8 worm cellular contexts compared by ENCODE assay signal in the genomic region with DNA sequence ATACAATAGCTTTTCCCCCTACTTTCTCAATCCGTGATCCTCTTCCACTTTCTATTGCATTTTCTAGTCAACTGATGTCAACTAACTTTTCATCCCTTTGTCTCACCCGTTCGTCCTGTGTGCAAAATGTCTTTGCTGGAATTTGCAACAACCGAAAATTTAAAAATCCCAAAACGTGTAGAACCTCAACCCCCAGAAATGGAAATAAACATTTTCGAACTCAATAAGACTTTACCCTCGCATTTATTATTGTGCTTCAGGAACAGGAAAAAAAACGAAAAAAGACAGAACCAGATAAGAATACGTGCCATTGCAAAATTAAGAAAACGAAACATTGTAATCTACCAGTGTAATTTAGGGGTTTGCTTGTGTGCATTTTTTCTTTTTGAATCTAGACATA.
TF ChIP-seq lines count a peak whose summit lies in the region.

No protein-coding gene starts in this region.

TF ChIP-seq in whole organism, L1 larva, 84 proteins besides CTCF, POLR2A, EP300 and RAD21:
- TF ChIP-seq snu-23 (GFP tag; optimal IDR thresholded peaks at IDR 0.05; lab: Kevin White, UChicago) = peak; percentile 3
- no peak for TF ChIP-seq nhr-76 (tag; optimal IDR thresholded peaks at IDR 0.05; lab: Kevin White, UChicago)
TF ChIP-seq in whole organism, L1 larva: peak in this region for 1.

TF ChIP-seq in whole organism, L2 larva, 48 proteins besides CTCF, POLR2A, EP300 and RAD21:
- TF ChIP-seq mdl-1 (tag; optimal IDR thresholded peaks at IDR 0.05; lab: Kevin White, UChicago) (no peak), nhr-21 (tag; optimal IDR thresholded peaks at IDR 0.05; lab: Kevin White, UChicago) (peak; percentile 14)

TF ChIP-seq in whole organism, L3 larva, 47 proteins besides CTCF, POLR2A, EP300 and RAD21:
- TF ChIP-seq nhr-23 (tag; optimal IDR thresholded peaks at IDR 0.05; lab: Kevin White, UChicago) = no peak
- no peak for TF ChIP-seq nhr-11 (tag; optimal IDR thresholded peaks at IDR 0.05; lab: Kevin White, UChicago)
- no peak for TF ChIP-seq ceh-28 (tag; optimal IDR thresholded peaks at IDR 0.05; lab: Kevin White, UChicago)
- TF ChIP-seq ztf-4 (tag; optimal IDR thresholded peaks at IDR 0.05; lab: Kevin White, UChicago) = peak; percentile 44
- TF ChIP-seq elt-2 (tag; optimal IDR thresholded peaks at IDR 0.05; lab: Kevin White, UChicago) = peak; percentile 22
- TF ChIP-seq ama-1 (optimal IDR thresholded peaks at IDR 0.05; lab: Kevin White, UChicago) = peak; percentile 33
- no peak for TF ChIP-seq unc-62 (GFP tag; optimal IDR thresholded peaks at IDR 0.05; lab: Kevin White, UChicago)
TF ChIP-seq in whole organism, L3 larva: peak in this region for 3.

TF ChIP-seq in whole organism, L4 larva, 104 proteins besides CTCF, POLR2A, EP300 and RAD21 (continues in another document):
- TF ChIP-seq lin-38 (GFP tag; IDR thresholded peaks at IDR 0.05; lab: Robert Waterston, UW) (no peak), sdz-12 (GFP tag; optimal IDR thresholded peaks at IDR 0.05; lab: Kevin White, UChicago) (no peak), lin-39 (tag; optimal IDR thresholded peaks at IDR 0.05; lab: Kevin White, UChicago) (no peak), ZK546.5 (tag; optimal IDR thresholded peaks at IDR 0.05; lab: Kevin White, UChicago) (no peak), spr-1 (tag; optimal IDR thresholded peaks at IDR 0.05; lab: Kevin White, UChicago) (peak; percentile 34), nhr-111 (GFP tag; optimal IDR thresholded peaks at IDR 0.05; lab: Kevin White, UChicago) (no peak), lin-29 (GFP tag; IDR thresholded peaks at IDR 0.05; lab: Robert Waterston, UW) (no peak), ceh-20 (GFP tag; IDR thresholded peaks at IDR 0.05; lab: Robert Waterston, UW) (no peak), mes-2 (tag; optimal IDR thresholded peaks at IDR 0.05; lab: Kevin White, UChicago; ENCODE audit: poor library complexity, severe bottlenecking) (peak; percentile 4), unc-62 (GFP tag; optimal IDR thresholded peaks at IDR 0.05 in 1 of 2; lab: Kevin White, UChicago) (no peak), unc-62 (tag; optimal IDR thresholded peaks at IDR 0.05; lab: Kevin White, UChicago) (no peak), daf-19 (GFP tag; conservative IDR thresholded peaks at IDR 0.05; lab: Robert Waterston, UW) (no peak), nhr-77 (tag; optimal IDR thresholded peaks at IDR 0.05; lab: Kevin White, UChicago) (no peak), F37D6.2 (tag; optimal IDR thresholded peaks at IDR 0.05; lab: Kevin White, UChicago) (no peak), Y48G9A.11 (GFP tag; IDR thresholded peaks at IDR 0.05; lab: Robert Waterston, UW) (peak; percentile 26; the same call in 1 of the 2 replicates)

TF ChIP-seq in whole organism, early embryonic, 17 proteins besides CTCF, POLR2A, EP300 and RAD21:
- TF ChIP-seq ama-1 (optimal IDR thresholded peaks at IDR 0.05; lab: Kevin White, UChicago) (peak; percentile 28), pes-1 (GFP tag; IDR thresholded peaks at IDR 0.05; lab: Robert Waterston, UW) (no peak)

TF ChIP-seq in whole organism, late embryonic, 69 proteins besides CTCF, POLR2A, EP300 and RAD21:
- TF ChIP-seq Y22D7AL.16 (tag; optimal IDR thresholded peaks at IDR 0.05; lab: Kevin White, UChicago) (no peak), fkh-10 (GFP tag; optimal IDR thresholded peaks at IDR 0.05; lab: Kevin White, UChicago) (no peak), ama-1 (optimal IDR thresholded peaks at IDR 0.05; lab: Kevin White, UChicago) (peak; percentile 80), T23F11.4 (GFP tag; optimal IDR thresholded peaks at IDR 0.05; lab: Kevin White, UChicago) (no peak)

TF ChIP-seq in whole organism, mixed stage, embryonic, 35 proteins besides CTCF, POLR2A, EP300 and RAD21:
- TF ChIP-seq unc-62 (GFP tag; optimal IDR thresholded peaks at IDR 0.05; lab: Kevin White, UChicago) (no peak), nhr-28 (tag; optimal IDR thresholded peaks at IDR 0.05; lab: Kevin White, UChicago) (no peak), elt-3 (tag; optimal IDR thresholded peaks at IDR 0.05; lab: Kevin White, UChicago) (peak; percentile 23), ham-2 (GFP tag; optimal IDR thresholded peaks at IDR 0.05; lab: Kevin White, UChicago) (no peak)
TF ChIP-seq in whole organism, mixed stage, embryonic: peak in this region for 1.

TF ChIP-seq in whole organism, young adult, 124 proteins besides CTCF, POLR2A, EP300 and RAD21:
- TF ChIP-seq akir-1 (GFP tag; optimal IDR thresholded peaks at IDR 0.05; lab: Kevin White, UChicago) (no peak), dpl-1 (GFP tag; optimal IDR thresholded peaks at IDR 0.05; lab: Kevin White, UChicago) (no peak), F37B4.10 (GFP tag; IDR thresholded peaks at IDR 0.05; lab: Robert Waterston, UW) (no peak), snpc-4 (GFP tag; optimal IDR thresholded peaks at IDR 0.05; lab: Kevin White, UChicago) (peak; percentile 24), snpc-4 (tag; optimal IDR thresholded peaks at IDR 0.05; lab: Kevin White, UChicago) (peak in 1 of 4 experiments; percentile 30), ekl-4 (GFP tag; IDR thresholded peaks at IDR 0.05; lab: Robert Waterston, UW) (peak; percentile 43; the same call in 1 of the 2 replicates), lin-26 (GFP tag; IDR thresholded peaks at IDR 0.05; lab: Robert Waterston, UW) (peak; percentile 38; the same call in 1 of the 2 replicates), hmg-1.2 (GFP tag; IDR thresholded peaks at IDR 0.05; lab: Robert Waterston, UW) (no peak), ZK185.1 (tag; optimal IDR thresholded peaks at IDR 0.05; lab: Kevin White, UChicago; ENCODE audit: poor library complexity, severe bottlenecking) (peak; percentile 35), ceh-58 (GFP tag; IDR thresholded peaks at IDR 0.05; lab: Robert Waterston, UW) (no peak), madf-6 (GFP tag; IDR thresholded peaks at IDR 0.05; lab: Robert Waterston, UW) (peak; percentile 40; the same call in 1 of the 2 replicates), snpc-3.4 (tag; optimal IDR thresholded peaks at IDR 0.05; lab: Kevin White, UChicago) (peak; percentile 50), ets-4 (GFP tag; optimal IDR thresholded peaks at IDR 0.05; lab: Kevin White, UChicago) (no peak), aptf-2 (GFP tag; conservative IDR thresholded peaks at IDR 0.05; lab: Robert Waterston, UW) (no peak), T07F8.4 (tag; optimal IDR thresholded peaks at IDR 0.05; lab: Kevin White, UChicago) (no peak), sdz-38 (tag; optimal IDR thresholded peaks at IDR 0.05; lab: Kevin White, UChicago) (no peak), rcor-1 (GFP tag; IDR thresholded peaks at IDR 0.05; lab: Robert Waterston, UW) (no peak; the same call in 1 of the 2 replicates), ztf-6 (GFP tag; IDR thresholded peaks at IDR 0.05; lab: Robert Waterston, UW) (no peak), ama-1 (optimal IDR thresholded peaks at IDR 0.05; lab: Kevin White, UChicago) (no peak), ama-1 (GFP tag; optimal IDR thresholded peaks at IDR 0.05; lab: Kevin White, UChicago) (peak in 1 of 2 experiments; percentile 45), ceh-27 (GFP tag; optimal IDR thresholded peaks at IDR 0.05; lab: Kevin White, UChicago) (no peak), cebp-1 (GFP tag; IDR thresholded peaks at IDR 0.05; lab: Robert Waterston, UW) (no peak), cebp-1 (tag; optimal IDR thresholded peaks at IDR 0.05; lab: Kevin White, UChicago) (peak; percentile 24), tlf-1 (GFP tag; optimal IDR thresholded peaks at IDR 0.05; lab: Kevin White, UChicago) (no peak), cebp-2 (GFP tag; IDR thresholded peaks at IDR 0.05; lab: Robert Waterston, UW) (no peak), B0336.3 (GFP tag; IDR thresholded peaks at IDR 0.05; lab: Robert Waterston, UW) (peak; percentile 60; the same call in 1 of the 2 replicates), K12H6.12 (tag; optimal IDR thresholded peaks at IDR 0.05; lab: Kevin White, UChicago) (no peak), madf-8 (GFP tag; conservative IDR thresholded peaks at IDR 0.05; lab: Robert Waterston, UW) (no peak), hrde-1 (tag; optimal IDR thresholded peaks at IDR 0.05; lab: Kevin White, UChicago; ENCODE audit: borderline replicate concordance) (peak; percentile 68), nfya-2 (GFP tag; IDR thresholded peaks at IDR 0.05; lab: Robert Waterston, UW) (no peak), hsf-1 (GFP tag; IDR thresholded peaks at IDR 0.05; lab: Robert Waterston, UW) (peak; percentile 67), Y53F4B.3 (GFP tag; IDR thresholded peaks at IDR 0.05; lab: Robert Waterston, UW) (no peak), lin-54 (GFP tag; optimal IDR thresholded peaks at IDR 0.05; lab: Kevin White, UChicago) (peak; percentile 20), him-1 (tag; optimal IDR thresholded peaks at IDR 0.05; lab: Kevin White, UChicago) (peak; percentile 3), bed-2 (GFP tag; IDR thresholded peaks at IDR 0.05; lab: Robert Waterston, UW) (no peak), lin-40 (tag; optimal IDR thresholded peaks at IDR 0.05; lab: Kevin White, UChicago) (no peak), C06A6.2 (GFP tag; conservative IDR thresholded peaks at IDR 0.05; lab: Robert Waterston, UW) (no peak), F52B5.7 (tag; optimal IDR thresholded peaks at IDR 0.05; lab: Kevin White, UChicago) (peak; percentile 43), nfyb-1 (GFP tag; IDR thresholded peaks at IDR 0.05; lab: Robert Waterston, UW) (peak; percentile 58; the same call in 1 of the 2 replicates), sptf-2 (GFP tag; optimal IDR thresholded peaks at IDR 0.05; lab: Kevin White, UChicago) (no peak), Y95B8A.8 (GFP tag; IDR thresholded peaks at IDR 0.05; lab: Robert Waterston, UW) (peak; percentile 63; the same call in 1 of the 2 replicates), egl-18 (GFP tag; IDR thresholded peaks at IDR 0.05; lab: Robert Waterston, UW) (no peak), ztf-3 (GFP tag; optimal IDR thresholded peaks at IDR 0.05; lab: Kevin White, UChicago) (no peak), K11D2.4 (GFP tag; IDR thresholded peaks at IDR 0.05; lab: Robert Waterston, UW) (no peak)
